Worm (Caenorhabditis elegans): ENCODE results near the gene cla-1.
"Not testable (repeated sequence)": the region's sequence is repeated elsewhere in the genome, so short reads cannot be mapped to it uniquely, and the experiment has no call there.

Gene cla-1

DNA sequence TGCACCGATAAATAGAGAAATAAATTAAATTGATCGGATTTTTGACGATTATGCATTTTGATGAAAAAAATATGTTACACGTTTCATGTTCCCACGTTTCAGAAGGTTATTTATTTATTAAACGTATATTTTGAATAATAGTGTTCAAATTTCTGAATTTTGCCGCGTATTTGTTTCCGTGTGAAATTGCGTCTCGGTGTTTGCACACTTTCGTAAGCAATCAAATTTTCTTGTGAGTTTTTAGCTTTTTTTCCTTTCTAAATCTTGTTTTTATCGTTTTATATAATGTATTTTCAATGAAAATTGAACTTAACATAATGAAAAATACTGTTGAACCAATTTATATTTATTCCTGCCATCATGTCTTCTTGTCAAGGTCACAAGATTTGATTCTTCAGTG is 43.8 kb downstream of the cla-1 start, which contains the start of gene F45E4.6:
Gene F45E4.6, minus strand, starts transcription at position 14 of the 400 bp plus-strand sequence.
- TF ChIP-seq zip-5 (tag; optimal IDR thresholded peaks at IDR 0.05) (no peak), sox-4 (tag; optimal IDR thresholded peaks at IDR 0.05) (no peak), F13H6.1 (tag; optimal IDR thresholded peaks at IDR 0.05) (no peak), unc-42 (tag; optimal IDR thresholded peaks at IDR 0.05) (peak; percentile 60), C08G9.2 (tag; optimal IDR thresholded peaks at IDR 0.05) (no peak), tbx-2 (tag; optimal IDR thresholded peaks at IDR 0.05) (no peak), nhr-11 (tag; optimal IDR thresholded peaks at IDR 0.05) (no peak), lin-11 (tag; optimal IDR thresholded peaks at IDR 0.05) (no peak)

DNA sequence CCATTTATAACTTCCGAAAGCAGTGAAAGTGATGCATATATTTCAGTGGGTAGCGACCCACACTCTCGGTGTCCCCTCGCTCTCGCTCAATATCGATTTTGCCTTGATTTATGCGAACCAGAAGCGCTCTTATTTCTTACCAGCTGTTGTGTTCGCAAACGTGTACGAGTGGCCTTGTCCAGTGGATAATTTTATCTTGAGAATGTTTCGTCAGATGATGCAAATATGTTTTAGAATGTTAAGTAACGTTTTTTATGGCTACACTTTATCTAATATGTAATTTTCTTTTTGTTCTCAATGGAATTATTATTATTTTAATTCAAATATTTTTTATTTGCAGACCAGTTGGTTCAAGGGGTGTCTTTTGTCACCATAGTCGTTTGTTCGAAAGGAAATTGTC is 44.3 kb downstream of the cla-1 start, which contains the start of gene plp-1:
Gene plp-1, plus strand, starts transcription at position 341 of the 400 bp plus-strand sequence.
- TF ChIP-seq K02D7.2 (tag; optimal IDR thresholded peaks at IDR 0.05) = no peak
- TF ChIP-seq sox-2 (GFP tag; IDR thresholded peaks at IDR 0.05) = no peak
- TF ChIP-seq ceh-48 (tag; optimal IDR thresholded peaks at IDR 0.05) = peak; percentile 52

ce11 chrIV:7634578-7634977 is 45.8 kb downstream of the cla-1 start, which contains the start of gene warf-1:
Gene warf-1, plus strand, starts transcription at chrIV:7634786.
- TF ChIP-seq unc-3 (GFP tag; conservative IDR thresholded peaks at IDR 0.05); unc-3 (tag; optimal IDR thresholded peaks at IDR 0.05); eyg-1 (tag; optimal IDR thresholded peaks at IDR 0.05); syd-9 (tag; optimal IDR thresholded peaks at IDR 0.05): not testable (repeated sequence)

DNA sequence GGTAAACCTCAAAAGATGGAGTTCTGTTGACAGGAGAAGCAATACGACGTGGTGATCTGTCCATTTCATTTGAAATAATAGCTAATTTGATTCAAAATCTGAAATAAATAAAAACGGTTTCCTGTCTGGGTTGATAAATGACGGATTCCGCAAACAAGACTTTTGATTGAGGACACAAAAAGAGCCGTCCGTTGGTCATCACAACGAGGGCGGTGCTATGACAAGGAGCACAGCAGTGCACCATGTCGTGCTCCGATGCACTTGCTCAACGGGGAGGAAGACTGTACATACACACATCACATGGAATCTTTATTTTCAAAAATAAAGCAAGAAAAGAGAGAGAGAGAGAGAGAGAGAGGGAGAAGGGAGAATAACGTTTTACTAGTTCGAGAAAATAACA is 53.0 kb downstream of the cla-1 start, which contains the start of gene nep-16:
Gene nep-16, minus strand, starts transcription at position 101 of the 400 bp plus-strand sequence.
- TF ChIP-seq ceh-19 (GFP tag; optimal IDR thresholded peaks at IDR 0.05) (no peak), Y22D7AL.16 (tag; optimal IDR thresholded peaks at IDR 0.05) (no peak), ceh-34 (tag; optimal IDR thresholded peaks at IDR 0.05) (no peak), ets-4 (tag; optimal IDR thresholded peaks at IDR 0.05) (no peak), unc-86 (tag; optimal IDR thresholded peaks at IDR 0.05) (no peak), madf-2 (tag; optimal IDR thresholded peaks at IDR 0.05) (no peak), hlh-8 (tag; optimal IDR thresholded peaks at IDR 0.05) (no peak), nfya-1 (tag; optimal IDR thresholded peaks at IDR 0.05) (no peak), pqm-1 (tag; optimal IDR thresholded peaks at IDR 0.05) (no peak), tbx-2 (tag; optimal IDR thresholded peaks at IDR 0.05) (no peak), elt-4 (tag; optimal IDR thresholded peaks at IDR 0.05) (no peak), fkh-6 (tag; optimal IDR thresholded peaks at IDR 0.05) (no peak), hlh-15 (tag; optimal IDR thresholded peaks at IDR 0.05) (no peak), pax-1 (tag; optimal IDR thresholded peaks at IDR 0.05) (no peak), ceh-18 (tag; optimal IDR thresholded peaks at IDR 0.05) (no peak), ceh-24 (tag; optimal IDR thresholded peaks at IDR 0.05) (no peak), ceh-31 (tag; optimal IDR thresholded peaks at IDR 0.05) (no peak), zip-5 (tag; optimal IDR thresholded peaks at IDR 0.05) (no peak)

ce11 chrIV:7642971-7643370 is 54.2 kb downstream of the cla-1 start, which contains the start of gene nlp-20:
Gene nlp-20, minus strand, starts transcription at chrIV:7643071.
- TF ChIP-seq dve-1 (tag; optimal IDR thresholded peaks at IDR 0.05) (no peak), Y22D7AL.16 (tag; optimal IDR thresholded peaks at IDR 0.05) (no peak), F13H6.1 (tag; optimal IDR thresholded peaks at IDR 0.05) (no peak), ceh-24 (tag; optimal IDR thresholded peaks at IDR 0.05) (no peak), hlh-6 (tag; optimal IDR thresholded peaks at IDR 0.05) (no peak), dmd-4 (tag; optimal IDR thresholded peaks at IDR 0.05; ENCODE audit: borderline replicate concordance) (no peak), ceh-48 (tag; optimal IDR thresholded peaks at IDR 0.05) (no peak), hlh-8 (tag; optimal IDR thresholded peaks at IDR 0.05) (no peak), madf-2 (tag; optimal IDR thresholded peaks at IDR 0.05) (no peak), lim-6 (tag; optimal IDR thresholded peaks at IDR 0.05) (no peak), pros-1 (tag; optimal IDR thresholded peaks at IDR 0.05) (no peak), ceh-18 (tag; optimal IDR thresholded peaks at IDR 0.05) (no peak), pag-3 (tag; optimal IDR thresholded peaks at IDR 0.05; ENCODE audit: borderline replicate concordance) (no peak), lin-11 (tag; optimal IDR thresholded peaks at IDR 0.05) (no peak), mec-3 (tag; optimal IDR thresholded peaks at IDR 0.05; ENCODE audit: borderline replicate concordance) (no peak), ceh-22 (tag; optimal IDR thresholded peaks at IDR 0.05) (no peak), hlh-15 (tag; optimal IDR thresholded peaks at IDR 0.05) (no peak)

Measured in whole organism, late embryonic.